Fruit fly (Drosophila melanogaster) whole organism, embryonic: ENCODE data around the gene chrb.

ENCODE experiments used
- Ada2b ChIP-seq: fragments of 200-800 bp; sonication (Bioruptor generic); IDR thresholded peaks from 2 replicates; pipeline ENCODE4 v1.3.6; 2022; ENCODE audit warnings: missing biosample characterization, missing genetic modification characterization
- Asciz ChIP-seq: fragments of 200-800 bp; sonication (Bioruptor generic); optimal IDR thresholded peaks from 2 replicates; lab custom pipeline; 2017; ENCODE audit warnings: missing biosample characterization, mild to moderate bottlenecking, missing genetic modification characterization, missing genetic modification reagents
- Atf6 ChIP-seq: fragments of 200-800 bp; sonication (Bioruptor generic); IDR thresholded peaks from 2 replicates; pipeline ENCODE4 v1.3.6; 2022; ENCODE audit warnings: missing biosample characterization, missing genetic modification characterization
- Bdp1 ChIP-seq: fragments of 200-800 bp; sonication (Bioruptor generic); optimal IDR thresholded peaks from 3 replicates; lab custom pipeline; 2016; ENCODE audit warnings: missing biosample characterization, missing genetic modification characterization
- BtbVII ChIP-seq: fragments of 200-800 bp; sonication (Bioruptor generic); optimal IDR thresholded peaks from 3 replicates; lab custom pipeline; 2017; ENCODE audit warnings: missing biosample characterization, mild to moderate bottlenecking, missing genetic modification characterization
- CG11456 ChIP-seq: fragments of 200-800 bp; sonication (Bioruptor generic); IDR thresholded peaks from 3 replicates; pipeline ENCODE4 v1.3.6; 2022; ENCODE audit warnings: missing biosample characterization, missing genetic modification characterization
- CG12104 ChIP-seq: fragments of 200-800 bp; sonication (Bioruptor generic); optimal IDR thresholded peaks from 3 replicates; lab custom pipeline; 2016; ENCODE audit warnings: missing biosample characterization, missing genetic modification characterization
- CG12769 ChIP-seq: fragments of 200-800 bp; sonication (Bioruptor generic); optimal IDR thresholded peaks from 2 replicates; lab custom pipeline; 2019; ENCODE audit warnings: missing biosample characterization, mild to moderate bottlenecking, missing genetic modification characterization, moderate library complexity
- CG13123 ChIP-seq: fragments of 200-800 bp; sonication (Bioruptor generic); optimal IDR thresholded peaks from 2 replicates; lab custom pipeline; 2016; ENCODE audit warnings: missing biosample characterization, missing genetic modification characterization
- CG15601 ChIP-seq: fragments of 200-800 bp; sonication (Bioruptor generic); optimal IDR thresholded peaks from 3 replicates; lab custom pipeline; 2019; ENCODE audit warnings: missing biosample characterization, mild to moderate bottlenecking, missing genetic modification characterization, moderate library complexity
- CG16863 ChIP-seq: fragments of 200-800 bp; sonication (Bioruptor generic); optimal IDR thresholded peaks from 3 replicates; lab custom pipeline; 2016; ENCODE audit warnings: missing biosample characterization, missing genetic modification characterization
- CG32767 ChIP-seq: fragments of 200-800 bp; sonication (Bioruptor generic); IDR thresholded peaks from 2 replicates; pipeline ENCODE4 v1.3.6; 2022; ENCODE audit warnings: missing biosample characterization, missing genetic modification characterization
- CG4282 ChIP-seq: fragments of 200-800 bp; sonication (Bioruptor generic); optimal IDR thresholded peaks from 2 replicates; lab custom pipeline; 2016; ENCODE audit warnings: missing biosample characterization, missing genetic modification characterization
- CG4820 ChIP-seq: fragments of 200-800 bp; sonication (Bioruptor generic); optimal IDR thresholded peaks from 3 replicates; lab custom pipeline; 2016; ENCODE audit warnings: missing biosample characterization, missing genetic modification characterization
- CG8281 ChIP-seq: fragments of 200-800 bp; sonication (Bioruptor generic); optimal IDR thresholded peaks from 2 replicates; lab custom pipeline; 2018; ENCODE audit warnings: missing biosample characterization, mild to moderate bottlenecking, missing genetic modification characterization, moderate library complexity
- D19A ChIP-seq: fragments of 200-800 bp; optimal IDR thresholded peaks from 3 replicates; lab custom pipeline; 2019; ENCODE audit warnings: missing biosample characterization, mild to moderate bottlenecking, missing genetic modification characterization, moderate library complexity
- Dek ChIP-seq: fragments of 200-800 bp; sonication (Bioruptor generic); optimal IDR thresholded peaks from 3 replicates; lab custom pipeline; 2019; ENCODE audit warnings: missing biosample characterization, mild to moderate bottlenecking, missing genetic modification characterization, moderate library complexity
- Dll ChIP-seq: fragments of 200-800 bp; sonication (Bioruptor generic); IDR thresholded peaks from 4 replicates; pipeline ENCODE4 v1.3.6; 2022; ENCODE audit warnings: missing biosample characterization, missing genetic modification characterization; ENCODE audit not compliant: partially characterized antibody
- Doc3 ChIP-seq: fragments of 200-800 bp; sonication (Bioruptor generic); IDR thresholded peaks from 3 replicates; pipeline ENCODE4 v1.3.6; 2022; ENCODE audit warnings: missing biosample characterization, missing genetic modification characterization; ENCODE audit not compliant: partially characterized antibody
- Hr78 ChIP-seq, 2 experiments: fragments of 200-800 bp in 1 of 2; fragments of >200 bp in 1 of 2; sonication (Bioruptor generic) in 1 of 2; optimal IDR thresholded peaks; 2 replicates each; lab custom pipeline; 2017 to 2019; ENCODE audit warnings: missing biosample characterization in 2 of 2, missing genetic modification characterization in 2 of 2, mild to moderate bottlenecking in 1 of 2, moderate library complexity in 1 of 2
- NK7.1 ChIP-seq: fragments of 200-800 bp; sonication (Bioruptor generic); optimal IDR thresholded peaks from 3 replicates; lab custom pipeline; 2016; ENCODE audit warnings: missing biosample characterization, missing genetic modification characterization
- Nf-YC ChIP-seq: fragments of 200-800 bp; optimal IDR thresholded peaks from 3 replicates; lab custom pipeline; 2019; ENCODE audit warnings: missing biosample characterization, mild to moderate bottlenecking, missing genetic modification characterization, moderate library complexity
- Opbp ChIP-seq: fragments of 200-800 bp; sonication (Bioruptor generic); IDR thresholded peaks from 3 replicates; pipeline ENCODE4 v1.3.6; 2022; ENCODE audit warnings: missing biosample characterization, missing genetic modification characterization; ENCODE audit not compliant: partially characterized antibody
- Side ChIP-seq: fragments of 200-800 bp; sonication (Bioruptor generic); optimal IDR thresholded peaks from 2 replicates; lab custom pipeline; 2016; ENCODE audit warnings: missing biosample characterization, missing genetic modification characterization
- TFAM ChIP-seq: fragments of 200-800 bp; sonication (Bioruptor generic); optimal IDR thresholded peaks from 2 replicates; lab custom pipeline; 2017; ENCODE audit warnings: missing biosample characterization, missing genetic modification characterization, inconsistent platforms
- ato ChIP-seq: fragments of 200-800 bp; sonication (Bioruptor generic); IDR thresholded peaks from 2 replicates; pipeline ENCODE4 v1.3.6; 2022; ENCODE audit warnings: missing biosample characterization, missing genetic modification characterization; ENCODE audit not compliant: partially characterized antibody
- cg ChIP-seq: fragments of 200-800 bp; sonication (Bioruptor generic); optimal IDR thresholded peaks from 3 replicates; lab custom pipeline; 2019; ENCODE audit warnings: missing biosample characterization, mild to moderate bottlenecking, missing genetic modification characterization, moderate library complexity
- crp ChIP-seq, 2 experiments: fragments of 200-800 bp; sonication (Bioruptor generic); optimal IDR thresholded peaks; 2 replicates in 1 of 2; 3 replicates in 1 of 2; lab custom pipeline; 2017; ENCODE audit warnings: missing biosample characterization in 2 of 2, missing genetic modification characterization in 2 of 2, mild to moderate bottlenecking in 1 of 2, moderate library complexity in 1 of 2
- dysf ChIP-seq: fragments of 200-800 bp; sonication (Bioruptor generic); IDR thresholded peaks from 3 replicates; pipeline ENCODE4 v1.3.6; 2022; ENCODE audit warnings: missing biosample characterization, missing genetic modification characterization
- fd102C ChIP-seq: fragments of 200-800 bp; sonication (Bioruptor generic); optimal IDR thresholded peaks from 2 replicates; lab custom pipeline; 2018; ENCODE audit warnings: missing biosample characterization, mild to moderate bottlenecking, missing genetic modification characterization, moderate library complexity
- gcm ChIP-seq: fragments of 200-800 bp; sonication (Bioruptor generic); optimal IDR thresholded peaks from 2 replicates; lab custom pipeline; 2019; ENCODE audit warnings: missing biosample characterization, mild to moderate bottlenecking, missing genetic modification characterization, moderate library complexity
- inv ChIP-seq: fragments of 200-800 bp; sonication (Bioruptor generic); IDR thresholded peaks from 2 replicates; pipeline ENCODE4 v1.3.6; 2022; ENCODE audit warnings: missing biosample characterization, missing genetic modification characterization; ENCODE audit not compliant: partially characterized antibody
- jing ChIP-seq: fragments of 200-800 bp; sonication (Bioruptor generic); optimal IDR thresholded peaks from 2 replicates; lab custom pipeline; 2018; ENCODE audit warnings: missing biosample characterization, mild to moderate bottlenecking, missing genetic modification characterization
- lbe ChIP-seq: fragments of 200-800 bp; sonication (Bioruptor generic); optimal IDR thresholded peaks from 2 replicates; lab custom pipeline; 2016; ENCODE audit warnings: missing biosample characterization, mild to moderate bottlenecking, missing genetic modification characterization
- lmd ChIP-seq: fragments of 200-800 bp; sonication (Bioruptor generic); IDR thresholded peaks from 2 replicates; pipeline ENCODE4 v1.3.6; 2022; ENCODE audit warnings: missing biosample characterization, missing genetic modification characterization
- oc ChIP-seq: fragments of 200-800 bp; sonication (Bioruptor generic); optimal IDR thresholded peaks from 2 replicates; lab custom pipeline; 2018; ENCODE audit warnings: missing biosample characterization, mild to moderate bottlenecking, missing genetic modification characterization, moderate library complexity
- phol ChIP-seq: fragments of 200-800 bp; sonication (Bioruptor generic); optimal IDR thresholded peaks from 3 replicates; lab custom pipeline; 2018; ENCODE audit warnings: missing biosample characterization, mild to moderate bottlenecking, missing genetic modification characterization, moderate library complexity
- pnt ChIP-seq: fragments of 200-800 bp; sonication (Bioruptor generic); optimal IDR thresholded peaks from 3 replicates; lab custom pipeline; 2016; ENCODE audit warnings: missing biosample characterization, missing genetic modification characterization
- prd ChIP-seq, 3 experiments: fragments of >200 bp in 2 of 3; fragments of 200-800 bp in 1 of 3; sonication (Bioruptor generic) in 1 of 3; optimal IDR thresholded peaks in 2 of 3; IDR thresholded peaks in 1 of 3; 2 replicates in 2 of 3; 3 replicates in 1 of 3; pipeline versions ENCODE4 v1.3.6 to Lab custom; 2017 to 2022; ENCODE audit warnings: missing biosample characterization in 1 of 3, missing genetic modification characterization in 1 of 3
- rib ChIP-seq: fragments of 200-800 bp; sonication (Bioruptor generic); IDR thresholded peaks from 2 replicates; pipeline ENCODE4 v1.3.6; 2022; ENCODE audit warnings: missing biosample characterization, missing genetic modification characterization
- sc ChIP-seq, 3 experiments: fragments of >200 bp in 2 of 3; fragments of 200-800 bp in 1 of 3; sonication (Bioruptor generic) in 1 of 3; optimal IDR thresholded peaks; 2 replicates in 2 of 3; 3 replicates in 1 of 3; lab custom pipeline; 2017; ENCODE audit warnings: mild to moderate bottlenecking in 1 of 3, missing biosample characterization in 1 of 3, missing genetic modification characterization in 1 of 3, missing genetic modification reagents in 1 of 3
- tll ChIP-seq, 2 experiments: fragments of 200-800 bp in 1 of 2; fragments of >200 bp in 1 of 2; sonication (Bioruptor generic) in 1 of 2; optimal IDR thresholded peaks; 2 replicates each; lab custom pipeline; 2017 to 2019; ENCODE audit warnings: missing biosample characterization in 2 of 2, missing genetic modification characterization in 2 of 2, mild to moderate bottlenecking in 1 of 2, moderate library complexity in 1 of 2
- twi ChIP-seq: fragments of 200-800 bp; optimal IDR thresholded peaks from 2 replicates; lab custom pipeline; 2019; ENCODE audit warnings: missing biosample characterization, mild to moderate bottlenecking, missing genetic modification characterization, moderate library complexity
- tx ChIP-seq: fragments of 200-800 bp; sonication (Bioruptor generic); optimal IDR thresholded peaks from 2 replicates; lab custom pipeline; 2016; ENCODE audit warnings: missing biosample characterization, missing genetic modification characterization
- usp ChIP-seq: fragments of >200 bp; optimal IDR thresholded peaks from 2 replicates; lab custom pipeline; 2017; ENCODE audit warnings: missing biosample characterization, missing genetic modification characterization
- wek ChIP-seq: fragments of 200-800 bp; sonication (Bioruptor generic); optimal IDR thresholded peaks from 3 replicates; lab custom pipeline; 2018; ENCODE audit warnings: missing biosample characterization, mild to moderate bottlenecking, missing genetic modification characterization, moderate library complexity

chrb gene

DNA sequence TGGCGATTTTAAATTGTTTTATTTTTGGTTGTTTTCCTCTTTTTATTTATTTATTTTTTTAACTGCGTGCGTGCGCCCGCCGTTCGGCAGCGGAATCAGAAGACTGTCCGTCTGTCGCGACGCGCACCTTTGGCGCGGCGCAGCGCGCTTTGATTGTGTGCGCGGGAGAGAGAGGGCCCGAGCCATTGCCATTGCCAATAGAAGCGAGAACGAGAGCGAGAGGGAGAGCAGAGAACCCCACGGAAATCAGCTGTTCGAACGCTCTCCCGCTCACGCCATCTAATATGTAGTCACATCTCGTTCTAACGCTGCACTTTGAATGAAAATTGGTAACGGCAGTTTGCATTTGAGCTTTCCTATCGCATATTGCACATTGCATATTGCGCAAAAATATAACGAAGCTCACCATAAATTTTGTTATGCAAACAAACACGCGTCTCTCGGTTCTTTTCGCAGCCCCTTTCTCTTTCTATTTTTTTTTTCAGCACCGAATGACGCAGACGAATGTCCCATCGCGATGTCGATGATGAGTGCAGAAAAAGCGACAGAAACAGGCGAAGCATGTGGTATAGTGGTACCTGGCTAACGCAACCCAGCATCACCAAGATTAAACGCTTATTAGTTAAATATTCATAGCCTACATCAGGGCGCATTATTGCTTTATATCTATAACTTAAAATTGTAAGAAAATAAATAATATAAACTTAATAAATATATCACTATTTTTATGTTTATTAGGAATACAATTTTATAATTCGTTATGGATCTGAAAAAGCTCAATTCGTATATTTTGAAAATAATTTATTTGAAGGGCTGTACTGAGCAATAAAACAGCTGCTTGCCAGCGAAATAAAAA, 47.3 kb downstream of the chrb start (continued):
- TF ChIP-seq prd (optimal IDR thresholded peaks at IDR 0.05; lab: Kevin White, UChicago) (no peak), prd (GFP tag; IDR thresholded peaks at IDR 0.05; lab: Robert Waterston, UW) (no peak), sc (optimal IDR thresholded peaks at IDR 0.05; lab: Kevin White, UChicago) (no peak), sc (GFP tag; optimal IDR thresholded peaks at IDR 0.05; lab: Kevin White, UChicago) (no peak), CG4282 (GFP tag; lab: Kevin White, UChicago) (no peak), phol (tag; lab: Kevin White, UChicago) (peak; percentile 8), Bdp1 (GFP tag; lab: Kevin White, UChicago) (no peak), Ada2b (GFP tag; lab: Robert Waterston, UW) (no peak), cg (GFP tag; lab: Kevin White, UChicago) (peak; percentile 63), Dek (tag; lab: Kevin White, UChicago) (peak; percentile 16), CG8281 (tag; lab: Kevin White, UChicago) (no peak), gcm (GFP tag; lab: Kevin White, UChicago) (no peak), tll (GFP tag; optimal IDR thresholded peaks at IDR 0.05; lab: Kevin White, UChicago) (no peak), CG12769 (no peak), CG15601 (tag; lab: Kevin White, UChicago) (no peak), NK7.1 (no peak), CG11456 (GFP tag; lab: Robert Waterston, UW) (0 out of 3 replicates have a peak, but pooled peaks have one; percentile 26), Doc3 (0 out of 3 replicates have a peak, but pooled peaks have one; percentile 9), D19A (no peak), wek (GFP tag; lab: Kevin White, UChicago) (no peak), inv (GFP tag; lab: Robert Waterston, UW) (no peak), lbe (GFP tag; lab: Kevin White, UChicago) (no peak), Hr78 (GFP tag; optimal IDR thresholded peaks at IDR 0.05; lab: Kevin White, UChicago) (no peak), lmd (GFP tag; lab: Robert Waterston, UW) (peak; percentile 48; the same call in 1 of the 2 replicates), dysf (GFP tag; lab: Robert Waterston, UW) (peak; percentile 46; the same call in 2 of the 3 replicates), Opbp (GFP tag; lab: Robert Waterston, UW) (0 out of 3 replicates have a peak, but pooled peaks have one; percentile 23), jing (no peak), Asciz (GFP tag; lab: Kevin White, UChicago) (no peak), Side (GFP tag; lab: Kevin White, UChicago) (no peak), pnt (no peak), rib (GFP tag; lab: Robert Waterston, UW) (peak; percentile 25; the same call in 1 of the 2 replicates), BtbVII (GFP tag; lab: Kevin White, UChicago) (no peak), Atf6 (GFP tag; lab: Robert Waterston, UW) (no peak), CG16863 (GFP tag; lab: Kevin White, UChicago) (no peak), CG4820 (GFP tag; lab: Kevin White, UChicago) (no peak), tx (no peak), CG12104 (GFP tag; lab: Kevin White, UChicago) (no peak), TFAM (GFP tag; lab: Kevin White, UChicago) (no peak), Dll (GFP tag; lab: Robert Waterston, UW) (peak; percentile 47; the same call in 2 of the 4 replicates), CG32767 (GFP tag; lab: Robert Waterston, UW) (no peak), oc (tag; lab: Kevin White, UChicago) (no peak), fd102C (GFP tag; lab: Kevin White, UChicago) (no peak), usp (GFP tag; lab: Kevin White, UChicago) (no peak), ato (GFP tag; lab: Robert Waterston, UW) (no peak), twi (tag; lab: Kevin White, UChicago) (no peak), CG13123 (GFP tag; lab: Kevin White, UChicago) (no peak), crp (GFP tag; optimal IDR thresholded peaks at IDR 0.05; lab: Kevin White, UChicago) (peak in 1 of 2 experiments; percentile 80), Nf-YC (no peak)
